Worm (Caenorhabditis elegans): ENCODE data around the gene C26E6.1.

C26E6.1 gene

ce11 chrIII:4934896-4935628 is 21.6 kb upstream of the C26E6.1 start, which contains the start of gene mrps-18C:
Gene mrps-18C (plus strand): TSS chrIII:4935578.
- no peak for TF ChIP-seq him-1 (tag; optimal IDR thresholded peaks at IDR 0.05)

ce11 chrIII:4937022-4937421 is 19.6 kb upstream of the C26E6.1 start, which contains the start of gene fsn-1:
Gene fsn-1 (plus strand): TSS chrIII:4937322.
- TF ChIP-seq W03F9.2 (tag; optimal IDR thresholded peaks at IDR 0.05): no peak

- TF ChIP-seq dao-5 (tag; optimal IDR thresholded peaks at IDR 0.05) (no peak), him-1 (tag; optimal IDR thresholded peaks at IDR 0.05) (no peak), W03F9.2 (tag; optimal IDR thresholded peaks at IDR 0.05) (no peak)
These were observed 17.4 kb upstream of the C26E6.1 start, which contains the start of gene rpb-2 for ce11 chrIII:4939267-4939666. Gene rpb-2 (plus strand): TSS chrIII:4939567.

- TF ChIP-seq W03F9.2 (tag; optimal IDR thresholded peaks at IDR 0.05) (no peak), him-1 (tag; optimal IDR thresholded peaks at IDR 0.05) (no peak), dao-5 (tag; optimal IDR thresholded peaks at IDR 0.05) (no peak)
These were observed 12.5 kb upstream of the C26E6.1 start, which contains the start of gene ntl-9 for ce11 chrIII:4944213-4944612. Gene ntl-9 (plus strand): TSS chrIII:4944513.

ce11 chrIII:4947352-4947751 is 9.3 kb upstream of the C26E6.1 start:
- no peak for TF ChIP-seq him-1 (tag; optimal IDR thresholded peaks at IDR 0.05)
- no peak for TF ChIP-seq W03F9.2 (tag; optimal IDR thresholded peaks at IDR 0.05)
- no peak for TF ChIP-seq dao-5 (tag; optimal IDR thresholded peaks at IDR 0.05)

ce11 chrIII:4948631-4949030 is 8.0 kb upstream of the C26E6.1 start:
- TF ChIP-seq dao-5 (tag; optimal IDR thresholded peaks at IDR 0.05) (no peak), him-1 (tag; optimal IDR thresholded peaks at IDR 0.05) (no peak), W03F9.2 (tag; optimal IDR thresholded peaks at IDR 0.05) (no peak)

ce11 chrIII:4950345-4950744 is 6.3 kb upstream of the C26E6.1 start:
- TF ChIP-seq W03F9.2 (tag; optimal IDR thresholded peaks at IDR 0.05) (no peak), him-1 (tag; optimal IDR thresholded peaks at IDR 0.05) (peak; percentile 27)

- TF ChIP-seq dao-5 (tag; optimal IDR thresholded peaks at IDR 0.05): no peak
- TF ChIP-seq W03F9.2 (tag; optimal IDR thresholded peaks at IDR 0.05): no peak
- no peak for TF ChIP-seq him-1 (tag; optimal IDR thresholded peaks at IDR 0.05)
These were observed 5.5 kb upstream of the C26E6.1 start for ce11 chrIII:4951210-4951609.

ce11 chrIII:4951824-4952223 is 4.8 kb upstream of the C26E6.1 start, which contains the start of gene flh-2:
Gene flh-2 (plus strand): TSS chrIII:4952124.
- TF ChIP-seq W03F9.2 (tag; optimal IDR thresholded peaks at IDR 0.05): no peak

ce11 chrIII:4952970-4953369 is 3.7 kb upstream of the C26E6.1 start:
- TF ChIP-seq dao-5 (tag; optimal IDR thresholded peaks at IDR 0.05) (no peak), W03F9.2 (tag; optimal IDR thresholded peaks at IDR 0.05) (no peak), him-1 (tag; optimal IDR thresholded peaks at IDR 0.05) (no peak)

- no peak for TF ChIP-seq him-1 (tag; optimal IDR thresholded peaks at IDR 0.05)
- no peak for TF ChIP-seq dao-5 (tag; optimal IDR thresholded peaks at IDR 0.05)
- TF ChIP-seq W03F9.2 (tag; optimal IDR thresholded peaks at IDR 0.05): no peak
These were observed 3.5 kb downstream of the C26E6.1 start, which contains the start of gene C27F2.4 for ce11 chrIII:4960204-4960603. Gene C27F2.4 (minus strand): TSS chrIII:4960304.

ce11 chrIII:4961281-4961680 is 4.6 kb downstream of the C26E6.1 start:
- TF ChIP-seq W03F9.2 (tag; optimal IDR thresholded peaks at IDR 0.05) (no peak), him-1 (tag; optimal IDR thresholded peaks at IDR 0.05) (no peak), dao-5 (tag; optimal IDR thresholded peaks at IDR 0.05) (no peak)

ce11 chrIII:4962393-4962792 is 5.7 kb downstream of the C26E6.1 start, which contains the start of gene vps-22:
Gene vps-22 (minus strand): TSS chrIII:4962493.
- TF ChIP-seq him-1 (tag; optimal IDR thresholded peaks at IDR 0.05) (no peak), W03F9.2 (tag; optimal IDR thresholded peaks at IDR 0.05) (no peak), dao-5 (tag; optimal IDR thresholded peaks at IDR 0.05) (no peak)

- TF ChIP-seq W03F9.2 (tag; optimal IDR thresholded peaks at IDR 0.05) (peak; percentile 93), dao-5 (tag; optimal IDR thresholded peaks at IDR 0.05) (no peak), him-1 (tag; optimal IDR thresholded peaks at IDR 0.05) (peak; percentile 85)
These were observed 6.2 kb downstream of the C26E6.1 start, which contains the start of gene C27F2.9 for ce11 chrIII:4962886-4963285. Gene C27F2.9 (minus strand): TSS chrIII:4963044.

ce11 chrIII:4965271-4965670 is 8.6 kb downstream of the C26E6.1 start, which contains the start of gene nca-2:
Gene nca-2 (plus strand): TSS chrIII:4965571.
- TF ChIP-seq him-1 (tag; optimal IDR thresholded peaks at IDR 0.05) (no peak), dao-5 (tag; optimal IDR thresholded peaks at IDR 0.05) (no peak), W03F9.2 (tag; optimal IDR thresholded peaks at IDR 0.05) (no peak)

Data from whole organism, L4/young adult.